Worm (Caenorhabditis elegans) whole organism, L3 larva: ENCODE results near the gene mccc-2.

ENCODE experiments used
- ama-1 ChIP-seq: fragments of 150-350 bp; optimal IDR thresholded peaks from 2 replicates; lab custom pipeline; 2018
- lin-39 ChIP-seq: fragments of 150-350 bp; optimal IDR thresholded peaks from 2 replicates; lab custom pipeline; 2018; ENCODE audit warnings: missing biosample characterization, missing genetic modification reagents, missing genetic modification characterization
- nhr-25 ChIP-seq: sonication (generic microtip); optimal IDR thresholded peaks from 2 replicates; lab custom pipeline; 2017; ENCODE audit warnings: missing biosample characterization, missing genetic modification characterization
- nhr-67 ChIP-seq: fragments of 150-350 bp; optimal IDR thresholded peaks from 2 replicates; lab custom pipeline; 2014; ENCODE audit warnings: missing biosample characterization, missing genetic modification characterization

DNA sequence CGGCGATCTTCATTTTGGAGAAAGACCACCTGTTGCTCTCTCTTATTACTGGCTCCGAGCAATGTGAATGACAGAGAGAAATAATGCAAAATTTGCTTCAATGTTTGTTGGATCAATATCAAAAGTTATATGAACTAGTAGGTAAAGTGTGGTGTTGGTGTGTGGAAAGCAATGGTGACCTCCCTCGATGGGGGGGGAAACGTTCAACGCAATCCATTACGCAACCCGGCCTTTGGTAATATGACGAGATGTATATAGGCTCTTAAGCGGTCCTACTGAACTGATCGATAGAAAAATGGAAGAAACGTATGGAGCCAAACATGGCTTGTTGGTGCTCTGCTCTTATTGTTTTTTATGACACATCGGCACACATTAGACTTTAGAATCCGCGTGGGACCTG is 20.6 kb upstream of the mccc-2 start:
- TF ChIP-seq ama-1 (lab: Kevin White, UChicago) = no peak
- no peak for TF ChIP-seq nhr-67
- no peak for TF ChIP-seq lin-39 (tag; lab: Kevin White, UChicago)
- TF ChIP-seq nhr-25 = no peak
